Fruit fly (Drosophila melanogaster): ENCODE results near the gene CG43312.

Gene CG43312

dm6 chr3L:22474081-22474845 is 27.1 kb upstream of the CG43312 start, which contains the start of gene CG11425:
CG11425 (plus strand) TSS chr3L:22474795.
- TF ChIP-seq CG8478 (optimal IDR thresholded peaks at IDR 0.05), result no peak
- no peak for TF ChIP-seq CTCF (optimal IDR thresholded peaks at IDR 0.05)

dm6 chr3L:22483452-22483851 is 17.9 kb upstream of the CG43312 start:
- TF ChIP-seq CTCF (optimal IDR thresholded peaks at IDR 0.05), result no peak
- TF ChIP-seq CG8478 (optimal IDR thresholded peaks at IDR 0.05), result no peak

dm6 chr3L:22497594-22497993 is 3.8 kb upstream of the CG43312 start:
- TF ChIP-seq CTCF (optimal IDR thresholded peaks at IDR 0.05) (no peak), CG8478 (optimal IDR thresholded peaks at IDR 0.05) (no peak)

- TF ChIP-seq CG8478 (optimal IDR thresholded peaks at IDR 0.05), result no peak
- no peak for TF ChIP-seq CTCF (optimal IDR thresholded peaks at IDR 0.05)
Observed at dm6 chr3L:22503730-22504129, 2.3 kb downstream of the CG43312 start, which contains the start of gene CG43331. CG43331 (minus strand) TSS chr3L:22503830.

- TF ChIP-seq CG8478 (optimal IDR thresholded peaks at IDR 0.05) (no peak), CTCF (optimal IDR thresholded peaks at IDR 0.05) (no peak)
Observed at dm6 chr3L:22504323-22504722, 2.9 kb downstream of the CG43312 start, which contains the start of gene CG43330. CG43330 (minus strand) TSS chr3L:22504423.

dm6 chr3L:22505118-22505517 is 3.7 kb downstream of the CG43312 start, which contains the start of gene CG43329:
CG43329 (minus strand) TSS chr3L:22505218.
- TF ChIP-seq CG8478 (optimal IDR thresholded peaks at IDR 0.05) (no peak), CTCF (optimal IDR thresholded peaks at IDR 0.05) (no peak)

dm6 chr3L:22520017-22520416 is 18.6 kb downstream of the CG43312 start:
- no peak for TF ChIP-seq CG8478 (optimal IDR thresholded peaks at IDR 0.05)
- no peak for TF ChIP-seq CTCF (optimal IDR thresholded peaks at IDR 0.05)

- no peak for TF ChIP-seq CG8478 (optimal IDR thresholded peaks at IDR 0.05)
- TF ChIP-seq CTCF (optimal IDR thresholded peaks at IDR 0.05), result no peak
Observed at dm6 chr3L:22548137-22548536, 46.7 kb downstream of the CG43312 start, which contains the start of gene CG11404. CG11404 (plus strand) TSS chr3L:22548437.

dm6 chr3L:22549926-22550325 is 48.5 kb downstream of the CG43312 start, which contains the start of gene Trxr2:
Trxr2 (plus strand) TSS chr3L:22550226.
- TF ChIP-seq CTCF (optimal IDR thresholded peaks at IDR 0.05) (no peak), CG8478 (optimal IDR thresholded peaks at IDR 0.05) (no peak)

Data from S2 (cell line).